Fruit fly (Drosophila melanogaster): ENCODE measurements around the gene upd3.
A peak's percentile ranks its signal among the peaks of the same experiment; 100 is the strongest.

upd3 gene

dm6 chrX:18276485-18277321, at the start of gene upd3 (continued):
- TF ChIP-seq disco-r (GFP tag; optimal IDR thresholded peaks at IDR 0.05): no peak
- TF ChIP-seq CG3838 (GFP tag; optimal IDR thresholded peaks at IDR 0.05): no peak
- no peak for TF ChIP-seq Spps (tag; optimal IDR thresholded peaks at IDR 0.05)
- no peak for TF ChIP-seq Rx (GFP tag; IDR thresholded peaks at IDR 0.05)
- no peak for TF ChIP-seq Myb (GFP tag; optimal IDR thresholded peaks at IDR 0.05)
- no peak for TF ChIP-seq btn (GFP tag; optimal IDR thresholded peaks at IDR 0.05)
- no peak for TF ChIP-seq CG3065 (GFP tag; optimal IDR thresholded peaks at IDR 0.05)
- TF ChIP-seq Ssrp (tag; optimal IDR thresholded peaks at IDR 0.05): no peak
- TF ChIP-seq sob (GFP tag; IDR thresholded peaks at IDR 0.05): no peak
- TF ChIP-seq Mad (GFP tag; optimal IDR thresholded peaks at IDR 0.05): no peak
- TF ChIP-seq Doc3 (GFP tag; IDR thresholded peaks at IDR 0.05; ENCODE audit: partially characterized antibody): no peak
- TF ChIP-seq CG31441 (GFP tag; IDR thresholded peaks at IDR 0.05): 0 out of 2 replicates have a peak, but pooled peaks have one; percentile 11
- TF ChIP-seq CG15601 (tag; optimal IDR thresholded peaks at IDR 0.05): no peak
- no peak for TF ChIP-seq Atf3 (GFP tag; optimal IDR thresholded peaks at IDR 0.05)
- TF ChIP-seq Optix (GFP tag; IDR thresholded peaks at IDR 0.05): no peak
- no peak for TF ChIP-seq CG7987 (GFP tag; optimal IDR thresholded peaks at IDR 0.05)
- no peak for TF ChIP-seq Scr (GFP tag; IDR thresholded peaks at IDR 0.05; ENCODE audit: partially characterized antibody)
- TF ChIP-seq rib (GFP tag; IDR thresholded peaks at IDR 0.05): no peak
- TF ChIP-seq E2f2 (GFP tag; IDR thresholded peaks at IDR 0.05): no peak
- TF ChIP-seq gsb (GFP tag; IDR thresholded peaks at IDR 0.05): no peak
- no peak for TF ChIP-seq Lhr (GFP tag; optimal IDR thresholded peaks at IDR 0.05)
- no peak for TF ChIP-seq cas (GFP tag; IDR thresholded peaks at IDR 0.05)
- no peak for TF ChIP-seq chn (GFP tag; optimal IDR thresholded peaks at IDR 0.05)
- 0 out of 2 replicates have a peak, but pooled peaks have one; percentile 17 for TF ChIP-seq vvl (GFP tag; IDR thresholded peaks at IDR 0.05)
- no peak for TF ChIP-seq gt (GFP tag; IDR thresholded peaks at IDR 0.05)
- no peak for TF ChIP-seq Eip74EF (GFP tag; optimal IDR thresholded peaks at IDR 0.05)
- TF ChIP-seq CG5953 (GFP tag; IDR thresholded peaks at IDR 0.05): no peak
- no peak for TF ChIP-seq mld (GFP tag; IDR thresholded peaks at IDR 0.05; ENCODE audit: partially characterized antibody)
- TF ChIP-seq CG6254 (GFP tag; optimal IDR thresholded peaks at IDR 0.05): no peak
- peak; percentile 25 to 38 for TF ChIP-seq Trl (optimal IDR thresholded peaks at IDR 0.05)
- TF ChIP-seq Trl (GFP tag; optimal IDR thresholded peaks at IDR 0.05): no peak
- no peak for TF ChIP-seq CG9609 (GFP tag; optimal IDR thresholded peaks at IDR 0.05)
- TF ChIP-seq CG32532 (GFP tag; IDR thresholded peaks at IDR 0.05): no peak
- TF ChIP-seq HmgZ (tag; optimal IDR thresholded peaks at IDR 0.05): no peak
- no peak for TF ChIP-seq pho (GFP tag; optimal IDR thresholded peaks at IDR 0.05)
- no peak for TF ChIP-seq hb (GFP tag; IDR thresholded peaks at IDR 0.05; ENCODE audit: partially characterized antibody)
- TF ChIP-seq CG1233 (GFP tag; optimal IDR thresholded peaks at IDR 0.05): no peak
- peak; percentile 31 for TF ChIP-seq nom (GFP tag; optimal IDR thresholded peaks at IDR 0.05)
- TF ChIP-seq Lim3 (GFP tag; IDR thresholded peaks at IDR 0.05): no peak
- TF ChIP-seq ac (GFP tag; optimal IDR thresholded peaks at IDR 0.05): no peak
- no peak for TF ChIP-seq CG17829 (tag; optimal IDR thresholded peaks at IDR 0.05)
- TF ChIP-seq NC2α (GFP tag; optimal IDR thresholded peaks at IDR 0.05): no peak
- TF ChIP-seq ttk (GFP tag; IDR thresholded peaks at IDR 0.05): no peak
- no peak for TF ChIP-seq CG12942 (GFP tag; optimal IDR thresholded peaks at IDR 0.05)
- no peak for TF ChIP-seq fd64A (GFP tag; optimal IDR thresholded peaks at IDR 0.05)
- no peak for TF ChIP-seq esg (GFP tag; conservative IDR thresholded peaks at IDR 0.05)
- TF ChIP-seq Atf6 (GFP tag; IDR thresholded peaks at IDR 0.05): no peak
- no peak for TF ChIP-seq her (GFP tag; optimal IDR thresholded peaks at IDR 0.05)
- TF ChIP-seq chinmo (GFP tag; IDR thresholded peaks at IDR 0.05; ENCODE audit: partially characterized antibody): no peak
- no peak for TF ChIP-seq Tbp (GFP tag; optimal IDR thresholded peaks at IDR 0.05)
- no peak for TF ChIP-seq dmrt99B (tag; optimal IDR thresholded peaks at IDR 0.05)
